Worm (Caenorhabditis elegans) whole organism, midembryonic: ENCODE measurements around the gene clic-1.

ENCODE experiments used
- T22C8.4 ChIP-seq: fragments of 200-800 bp; sonication (Bioruptor generic); IDR thresholded peaks from 2 replicates; pipeline ENCODE4 v1.3.6; 2022; ENCODE audit warnings: missing genetic modification characterization, missing compliant biosample characterization
- cog-1 ChIP-seq: sonication (generic microtip); optimal IDR thresholded peaks from 2 replicates; lab custom pipeline; 2016; ENCODE audit warnings: missing genetic modification characterization, missing compliant biosample characterization
- flt-1 ChIP-seq: fragments of 200-800 bp; sonication (Bioruptor generic); IDR thresholded peaks from 2 replicates; pipeline ENCODE4 v1.3.6; 2022; ENCODE audit warnings: missing genetic modification characterization, missing compliant biosample characterization
- klf-2 ChIP-seq: fragments of 200-800 bp; sonication (Bioruptor generic); conservative IDR thresholded peaks from 2 replicates; pipeline ENCODE4 v1.3.6; 2022; ENCODE audit warnings: missing genetic modification reagents, missing genetic modification characterization, missing compliant biosample characterization
- med-1 ChIP-seq: sonication (generic microtip); optimal IDR thresholded peaks from 2 replicates; lab custom pipeline; 2017; ENCODE audit warnings: missing genetic modification characterization, mild to moderate bottlenecking, missing compliant biosample characterization, antibody characterized with exemption, missing genetic modification reagents; ENCODE audit not compliant: insufficient read depth
- ref-1 ChIP-seq: fragments of 200-800 bp; sonication (Bioruptor generic); conservative IDR thresholded peaks from 2 replicates; pipeline ENCODE4 v1.3.6; 2022; ENCODE audit warnings: missing genetic modification reagents, missing genetic modification characterization, missing compliant biosample characterization
- tab-1 ChIP-seq: fragments of 200-800 bp; sonication (Bioruptor generic); IDR thresholded peaks from 2 replicates; pipeline ENCODE4 v1.3.6; 2022; ENCODE audit warnings: missing genetic modification characterization, missing compliant biosample characterization
- ztf-23 ChIP-seq: fragments of 200-800 bp; sonication (Bioruptor generic); IDR thresholded peaks from 2 replicates; pipeline ENCODE4 v1.3.6; 2022; ENCODE audit warnings: missing genetic modification reagents, missing genetic modification characterization, missing compliant biosample characterization
- ztf-29 ChIP-seq: fragments of 200-800 bp; sonication (Bioruptor generic); IDR thresholded peaks from 2 replicates; pipeline ENCODE4 v1.3.6; 2022; ENCODE audit warnings: missing genetic modification reagents, missing genetic modification characterization, missing compliant biosample characterization

DNA sequence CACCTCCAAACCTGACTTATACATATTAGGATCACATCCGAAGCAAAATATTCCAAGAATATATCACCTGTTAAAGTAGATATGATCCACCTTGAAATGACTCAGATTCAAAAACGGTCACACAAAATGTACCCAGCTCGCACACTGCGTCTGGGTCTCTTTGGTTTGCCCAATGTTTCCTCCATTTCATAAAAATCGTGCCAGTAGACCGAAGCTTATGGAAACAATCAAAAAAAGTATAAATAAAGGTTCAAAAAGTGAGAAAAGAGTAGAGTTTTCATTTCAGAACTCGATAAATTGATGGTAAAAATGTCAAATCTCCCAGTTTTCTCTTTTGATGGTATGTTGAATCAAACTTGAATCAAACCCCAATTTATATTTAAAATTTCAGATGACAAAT lies 3.0 kb upstream of the clic-1 start, which contains the start of gene srr-9:
- TF ChIP-seq cog-1 (tag; lab: Kevin White, UChicago): no peak
- no peak for TF ChIP-seq ztf-29 (GFP tag; lab: Robert Waterston, UW)
- TF ChIP-seq med-1 (GFP tag; lab: Kevin White, UChicago): no peak
- no peak for TF ChIP-seq T22C8.4
- TF ChIP-seq ref-1 (GFP tag; lab: Robert Waterston, UW): no peak
- no peak for TF ChIP-seq tab-1
- no peak for TF ChIP-seq flt-1 (GFP tag; lab: Robert Waterston, UW)
- no peak for TF ChIP-seq klf-2
- TF ChIP-seq ztf-23 (GFP tag; lab: Robert Waterston, UW): no peak
